Fruit fly (Drosophila melanogaster) whole organism, wandering third instar larva: ENCODE results near the gene CG14823.

Source experiments
- Abd-B ChIP-seq: fragments of >200 bp; optimal IDR thresholded peaks from 2 replicates; lab custom pipeline; 2017; ENCODE audit warnings: missing biosample characterization, missing genetic modification characterization
- CG32264 ChIP-seq: fragments of 200-800 bp; sonication (Bioruptor generic); optimal IDR thresholded peaks from 2 replicates; lab custom pipeline; 2016; ENCODE audit warnings: missing biosample characterization, missing genetic modification characterization
- CG9705 ChIP-seq: fragments of 200-800 bp; sonication (Bioruptor generic); optimal IDR thresholded peaks from 2 replicates; lab custom pipeline; 2018; ENCODE audit warnings: missing biosample characterization, mild to moderate bottlenecking, missing genetic modification characterization
- CrebA ChIP-seq: fragments of 200-800 bp; sonication (Bioruptor generic); optimal IDR thresholded peaks from 2 replicates; lab custom pipeline; 2016; ENCODE audit warnings: missing biosample characterization, mild to moderate bottlenecking, missing genetic modification characterization, borderline replicate concordance
- Dfd ChIP-seq: fragments of >200 bp; optimal IDR thresholded peaks from 2 replicates; lab custom pipeline; 2017; ENCODE audit warnings: missing biosample characterization, missing genetic modification characterization
- Dif ChIP-seq: fragments of 200-275, 200-300 bp; sonication (Bioruptor generic); optimal IDR thresholded peaks from 2 replicates; lab custom pipeline; 2018; ENCODE audit warnings: missing biosample characterization, missing genetic modification characterization; ENCODE audit not compliant: partially characterized antibody
- HLH106 ChIP-seq: fragments of 200-800 bp; optimal IDR thresholded peaks from 3 replicates; lab custom pipeline; 2019; ENCODE audit warnings: missing biosample characterization, mild to moderate bottlenecking, missing genetic modification characterization, moderate library complexity
- Hr78 ChIP-seq: fragments of >200 bp; optimal IDR thresholded peaks from 2 replicates; lab custom pipeline; 2017; ENCODE audit warnings: missing biosample characterization, missing genetic modification characterization
- Hr83 ChIP-seq: fragments of 200-300 bp; sonication (Bioruptor generic); optimal IDR thresholded peaks from 2 replicates; lab custom pipeline; 2016; ENCODE audit warnings: missing biosample characterization, mild to moderate bottlenecking, missing genetic modification characterization, moderate library complexity; ENCODE audit not compliant: poor library complexity, severe bottlenecking
- Jra ChIP-seq: sonication (Bioruptor generic); optimal IDR thresholded peaks from 2 replicates; lab custom pipeline; 2016; ENCODE audit warnings: missing biosample characterization, missing genetic modification characterization
- Mio ChIP-seq: sonication (Bioruptor generic); optimal IDR thresholded peaks from 2 replicates; lab custom pipeline; 2016; ENCODE audit warnings: missing biosample characterization, missing genetic modification characterization
- Myc ChIP-seq: fragments of >200 bp; optimal IDR thresholded peaks from 2 replicates; lab custom pipeline; 2017
- N ChIP-seq: fragments of >200 bp; optimal IDR thresholded peaks from 2 replicates; lab custom pipeline; 2018; ENCODE audit warnings: missing biosample characterization, missing external identifiers, missing genetic modification characterization
- OdsH ChIP-seq: fragments of 200-800 bp; sonication (Bioruptor generic); optimal IDR thresholded peaks from 2 replicates; lab custom pipeline; 2016; ENCODE audit warnings: missing biosample characterization, mild to moderate bottlenecking, missing genetic modification characterization
- Rel ChIP-seq, 2 experiments: fragments of 200-800 bp; sonication (Bioruptor generic) in 1 of 2; optimal IDR thresholded peaks; 2 replicates in 1 of 2; 3 replicates in 1 of 2; lab custom pipeline; 2016 to 2019; ENCODE audit warnings: mild to moderate bottlenecking in 2 of 2, missing biosample characterization in 2 of 2, missing genetic modification characterization in 2 of 2, moderate library complexity in 1 of 2
- Vsx2 ChIP-seq: fragments of 200-300, 225-300 bp; sonication (Bioruptor generic); optimal IDR thresholded peaks from 2 replicates; lab custom pipeline; 2018; ENCODE audit warnings: missing biosample characterization, missing genetic modification characterization; ENCODE audit not compliant: partially characterized antibody
- br ChIP-seq: fragments of 200-800 bp; sonication (Bioruptor generic); optimal IDR thresholded peaks from 2 replicates; lab custom pipeline; 2016; ENCODE audit warnings: missing biosample characterization, missing genetic modification characterization
- brk ChIP-seq: fragments of 200-800 bp; sonication (Bioruptor generic); optimal IDR thresholded peaks from 2 replicates; lab custom pipeline; 2016; ENCODE audit warnings: missing biosample characterization, mild to moderate bottlenecking, missing genetic modification characterization
- dmrt93B ChIP-seq: fragments of 200-800 bp; sonication (Bioruptor generic); optimal IDR thresholded peaks from 2 replicates; lab custom pipeline; 2018; ENCODE audit warnings: missing biosample characterization, mild to moderate bottlenecking, missing genetic modification characterization
- dsf ChIP-seq: sonication (Bioruptor generic); optimal IDR thresholded peaks from 2 replicates; lab custom pipeline; 2016; ENCODE audit warnings: missing biosample characterization, missing genetic modification characterization, borderline replicate concordance
- ey ChIP-seq: fragments of 200-800 bp; sonication (Bioruptor generic); optimal IDR thresholded peaks from 2 replicates; lab custom pipeline; 2016; ENCODE audit warnings: missing biosample characterization, missing genetic modification characterization
- h ChIP-seq: fragments of 200-800 bp; sonication (Bioruptor generic); optimal IDR thresholded peaks from 3 replicates; lab custom pipeline; 2016; ENCODE audit warnings: missing biosample characterization, mild to moderate bottlenecking, missing genetic modification characterization
- jim ChIP-seq: fragments of 175-275, 200-325 bp; sonication (Bioruptor generic); optimal IDR thresholded peaks from 2 replicates; lab custom pipeline; 2016; ENCODE audit warnings: missing biosample characterization, mild to moderate bottlenecking, missing genetic modification characterization
- psq ChIP-seq: fragments of 200-800 bp; sonication (Bioruptor generic); optimal IDR thresholded peaks from 3 replicates; lab custom pipeline; 2017; ENCODE audit warnings: missing biosample characterization, mild to moderate bottlenecking, missing genetic modification characterization, moderate library complexity
- rgr ChIP-seq: fragments of 200-800 bp; sonication (Bioruptor generic); optimal IDR thresholded peaks from 3 replicates; lab custom pipeline; 2016; ENCODE audit warnings: missing biosample characterization, mild to moderate bottlenecking, missing genetic modification characterization
- sage ChIP-seq: fragments of 200-800 bp; sonication (Bioruptor generic); optimal IDR thresholded peaks from 2 replicates; lab custom pipeline; 2016; ENCODE audit warnings: missing biosample characterization, mild to moderate bottlenecking, missing genetic modification characterization
- sv ChIP-seq: fragments of 200-800 bp; sonication (Bioruptor generic); optimal IDR thresholded peaks from 3 replicates; lab custom pipeline; 2016; ENCODE audit warnings: missing biosample characterization, missing genetic modification characterization
- tai ChIP-seq: sonication (Bioruptor generic); optimal IDR thresholded peaks from 2 replicates; lab custom pipeline; 2016; ENCODE audit warnings: missing biosample characterization, missing genetic modification characterization
- woc ChIP-seq: sonication (Bioruptor generic); optimal IDR thresholded peaks from 2 replicates; lab custom pipeline; 2016; ENCODE audit warnings: missing biosample characterization, mild to moderate bottlenecking, missing genetic modification characterization

Gene CG14823

DNA sequence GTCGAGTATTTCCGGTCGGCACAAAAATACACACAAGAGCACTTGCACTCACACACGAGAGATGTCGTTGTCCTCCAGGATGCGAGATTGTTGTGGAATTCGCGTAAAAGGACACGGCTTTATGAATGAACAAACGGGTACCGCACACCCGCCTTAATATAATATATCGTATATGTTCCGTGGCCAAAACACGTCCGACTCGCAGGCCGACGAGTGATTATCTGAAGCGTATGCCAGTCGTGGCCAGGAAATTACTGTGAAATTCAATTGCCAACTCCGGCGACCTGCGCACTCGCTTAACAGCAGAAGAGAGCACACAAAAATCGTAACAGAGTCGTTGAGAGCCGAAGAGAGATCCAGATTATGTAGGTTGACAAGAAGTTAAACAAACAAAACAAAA is 11.1 kb downstream of the CG14823 start, which contains the start of gene CG8641:
Gene CG8641 (minus strand): TSS at position 205 of the 400 bp plus-strand sequence.
- no peak for TF ChIP-seq N (GFP tag; lab: Kevin White, UChicago)
- no peak for TF ChIP-seq rgr (GFP tag; lab: Kevin White, UChicago)
- TF ChIP-seq Dif (GFP tag; lab: Kevin White, UChicago), result no peak
- TF ChIP-seq ey (GFP tag; lab: Kevin White, UChicago), result no peak
- no peak for TF ChIP-seq sage (GFP tag; lab: Kevin White, UChicago)
- TF ChIP-seq OdsH, result no peak
- no peak for TF ChIP-seq CG9705
- TF ChIP-seq h (GFP tag; lab: Kevin White, UChicago), result no peak
- TF ChIP-seq Jra (GFP tag; lab: Kevin White, UChicago), result no peak
- no peak for TF ChIP-seq Hr78 (GFP tag; lab: Kevin White, UChicago)
- no peak for TF ChIP-seq Rel (GFP tag; optimal IDR thresholded peaks at IDR 0.05; lab: Kevin White, UChicago)
- TF ChIP-seq Rel (tag; optimal IDR thresholded peaks at IDR 0.05; lab: Kevin White, UChicago), result no peak

DNA sequence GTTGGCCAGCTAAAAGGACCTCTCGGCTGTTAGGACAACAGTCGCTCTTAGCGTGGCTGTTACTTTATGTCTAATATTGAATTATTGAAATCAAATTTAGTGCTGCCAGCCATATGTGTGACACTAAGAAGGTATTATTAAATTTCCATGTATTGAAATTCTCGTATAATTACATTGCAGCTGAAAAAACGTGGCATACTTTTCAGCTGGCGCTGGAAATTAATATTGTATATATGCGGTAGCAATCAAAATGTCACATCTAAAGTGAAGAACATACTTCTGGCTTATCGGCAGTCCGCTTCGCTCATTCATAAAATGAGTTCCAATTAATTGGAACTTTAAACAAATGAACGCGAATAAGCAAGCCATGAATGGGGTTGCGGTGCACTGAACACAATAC is 16.1 kb downstream of the CG14823 start:
- TF ChIP-seq HLH106 (tag; lab: Kevin White, UChicago), result no peak
- TF ChIP-seq Myc, result no peak
- TF ChIP-seq ey (GFP tag; lab: Kevin White, UChicago), result no peak
- TF ChIP-seq psq (GFP tag; lab: Kevin White, UChicago), result no peak
- TF ChIP-seq Hr83 (GFP tag; lab: Kevin White, UChicago), result no peak
- no peak for TF ChIP-seq woc
- no peak for TF ChIP-seq Jra (GFP tag; lab: Kevin White, UChicago)
- no peak for TF ChIP-seq N (GFP tag; lab: Kevin White, UChicago)
- TF ChIP-seq Mio (GFP tag; lab: Kevin White, UChicago), result no peak
- TF ChIP-seq sv (GFP tag; lab: Kevin White, UChicago), result no peak

DNA sequence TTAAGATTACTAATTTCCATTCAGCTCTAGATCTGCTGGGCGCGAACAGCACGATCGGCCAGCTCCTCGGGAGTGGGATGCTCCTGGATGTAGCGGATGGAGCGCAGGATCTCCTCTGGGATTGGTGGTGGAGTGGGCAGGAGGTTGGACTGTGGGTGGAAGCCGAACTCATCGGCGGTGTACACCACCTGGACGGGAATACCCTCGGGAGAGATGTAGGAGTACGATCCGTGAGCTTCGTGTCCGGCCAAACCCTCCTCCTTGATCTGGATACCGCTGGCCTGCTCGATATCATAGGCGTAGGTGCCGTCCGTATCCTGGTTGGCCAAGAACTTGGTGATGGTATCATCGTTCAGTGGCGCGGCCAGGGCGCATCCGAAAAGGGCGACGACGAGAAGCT is 20.0 kb downstream of the CG14823 start:
- TF ChIP-seq Jra (GFP tag; lab: Kevin White, UChicago) (no peak), sage (GFP tag; lab: Kevin White, UChicago) (no peak), Abd-B (no peak), Rel (GFP tag; optimal IDR thresholded peaks at IDR 0.05; lab: Kevin White, UChicago) (no peak), Rel (tag; optimal IDR thresholded peaks at IDR 0.05; lab: Kevin White, UChicago) (no peak), Hr78 (GFP tag; lab: Kevin White, UChicago) (no peak), br (GFP tag; lab: Kevin White, UChicago) (no peak), tai (GFP tag; lab: Kevin White, UChicago) (no peak), Vsx2 (GFP tag; lab: Kevin White, UChicago) (no peak), dsf (GFP tag; lab: Kevin White, UChicago) (no peak), OdsH (no peak), CrebA (no peak), Dfd (GFP tag; lab: Kevin White, UChicago) (no peak), sv (GFP tag; lab: Kevin White, UChicago) (no peak), CG32264 (no peak)
- TF ChIP-seq, all 38 proteins: peak for 0

DNA sequence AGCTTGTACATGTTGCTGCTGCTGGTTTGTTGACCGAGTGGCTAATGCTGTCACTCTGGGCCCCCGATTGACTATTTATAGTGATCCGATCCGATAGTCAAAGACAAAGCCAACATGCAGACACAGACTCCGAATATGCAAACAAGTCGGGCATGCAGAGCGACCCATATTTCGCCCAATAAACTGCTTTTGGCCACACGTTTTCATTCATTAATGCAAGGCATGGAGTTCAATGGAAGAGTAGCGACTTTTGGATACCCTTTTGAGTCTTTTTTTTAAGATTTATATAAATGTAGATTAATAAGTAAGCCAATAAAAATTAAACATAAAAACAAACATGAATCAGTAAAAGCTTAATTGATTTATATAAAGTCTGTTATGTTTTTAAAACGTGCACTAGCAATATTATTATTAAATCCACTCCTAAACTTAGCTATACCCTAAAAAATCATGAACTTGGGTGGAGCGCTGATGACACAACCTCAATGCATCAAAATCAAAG is 20.5 kb downstream of the CG14823 start, which contains the start of gene Cpr65Ea:
Gene Cpr65Ea (minus strand): TSS at position 51 of the 502 bp plus-strand sequence.
- TF ChIP-seq sage (GFP tag; lab: Kevin White, UChicago) (no peak), OdsH (no peak), woc (no peak), Hr83 (GFP tag; lab: Kevin White, UChicago) (no peak), Dfd (GFP tag; lab: Kevin White, UChicago) (no peak), ey (GFP tag; lab: Kevin White, UChicago) (no peak), HLH106 (tag; lab: Kevin White, UChicago) (no peak), Myc (no peak), jim (GFP tag; lab: Kevin White, UChicago) (no peak), CrebA (no peak), Dif (GFP tag; lab: Kevin White, UChicago) (no peak), dmrt93B (GFP tag; lab: Kevin White, UChicago) (no peak), sv (GFP tag; lab: Kevin White, UChicago) (no peak)

DNA sequence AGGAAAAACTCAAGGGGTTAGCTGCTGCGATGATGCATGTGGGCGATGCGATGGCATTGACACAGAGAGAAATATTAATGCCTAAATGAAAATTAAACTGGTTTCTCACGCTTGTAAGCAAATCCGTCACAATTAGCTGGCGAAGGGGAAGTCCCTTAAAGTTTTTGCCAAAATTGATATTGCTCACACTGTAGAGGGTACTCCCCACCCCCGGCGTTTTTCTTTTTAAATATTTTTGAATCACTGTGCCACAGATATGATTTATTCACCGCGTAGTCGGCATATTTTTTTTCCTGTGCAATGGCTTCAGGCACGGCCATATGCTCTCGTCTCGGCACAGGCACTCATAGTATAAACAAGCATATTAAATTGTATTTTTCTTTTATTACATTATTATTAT is 21.2 kb downstream of the CG14823 start:
- TF ChIP-seq brk (GFP tag; lab: Kevin White, UChicago) (no peak), Mio (GFP tag; lab: Kevin White, UChicago) (no peak)
